Worm (Caenorhabditis elegans) whole organism, midembryonic: Measurements from ENCODE around the gene rab-28.

Source experiments
- T22C8.4 ChIP-seq: fragments of 200-800 bp; sonication (Bioruptor generic); IDR thresholded peaks from 2 replicates; pipeline ENCODE4 v1.3.6; 2022; ENCODE audit warnings: missing genetic modification characterization, missing compliant biosample characterization
- cog-1 ChIP-seq: sonication (generic microtip); optimal IDR thresholded peaks from 2 replicates; lab custom pipeline; 2016; ENCODE audit warnings: missing genetic modification characterization, missing compliant biosample characterization
- flt-1 ChIP-seq: fragments of 200-800 bp; sonication (Bioruptor generic); IDR thresholded peaks from 2 replicates; pipeline ENCODE4 v1.3.6; 2022; ENCODE audit warnings: missing genetic modification characterization, missing compliant biosample characterization
- klf-2 ChIP-seq: fragments of 200-800 bp; sonication (Bioruptor generic); conservative IDR thresholded peaks from 2 replicates; pipeline ENCODE4 v1.3.6; 2022; ENCODE audit warnings: missing genetic modification reagents, missing genetic modification characterization, missing compliant biosample characterization
- med-1 ChIP-seq: sonication (generic microtip); optimal IDR thresholded peaks from 2 replicates; lab custom pipeline; 2017; ENCODE audit warnings: missing genetic modification characterization, mild to moderate bottlenecking, missing compliant biosample characterization, antibody characterized with exemption, missing genetic modification reagents; ENCODE audit not compliant: insufficient read depth
- ref-1 ChIP-seq: fragments of 200-800 bp; sonication (Bioruptor generic); conservative IDR thresholded peaks from 2 replicates; pipeline ENCODE4 v1.3.6; 2022; ENCODE audit warnings: missing genetic modification reagents, missing genetic modification characterization, missing compliant biosample characterization
- tab-1 ChIP-seq: fragments of 200-800 bp; sonication (Bioruptor generic); IDR thresholded peaks from 2 replicates; pipeline ENCODE4 v1.3.6; 2022; ENCODE audit warnings: missing genetic modification characterization, missing compliant biosample characterization
- ztf-23 ChIP-seq: fragments of 200-800 bp; sonication (Bioruptor generic); IDR thresholded peaks from 2 replicates; pipeline ENCODE4 v1.3.6; 2022; ENCODE audit warnings: missing genetic modification reagents, missing genetic modification characterization, missing compliant biosample characterization
- ztf-29 ChIP-seq: fragments of 200-800 bp; sonication (Bioruptor generic); IDR thresholded peaks from 2 replicates; pipeline ENCODE4 v1.3.6; 2022; ENCODE audit warnings: missing genetic modification reagents, missing genetic modification characterization, missing compliant biosample characterization

The rab-28 gene

DNA sequence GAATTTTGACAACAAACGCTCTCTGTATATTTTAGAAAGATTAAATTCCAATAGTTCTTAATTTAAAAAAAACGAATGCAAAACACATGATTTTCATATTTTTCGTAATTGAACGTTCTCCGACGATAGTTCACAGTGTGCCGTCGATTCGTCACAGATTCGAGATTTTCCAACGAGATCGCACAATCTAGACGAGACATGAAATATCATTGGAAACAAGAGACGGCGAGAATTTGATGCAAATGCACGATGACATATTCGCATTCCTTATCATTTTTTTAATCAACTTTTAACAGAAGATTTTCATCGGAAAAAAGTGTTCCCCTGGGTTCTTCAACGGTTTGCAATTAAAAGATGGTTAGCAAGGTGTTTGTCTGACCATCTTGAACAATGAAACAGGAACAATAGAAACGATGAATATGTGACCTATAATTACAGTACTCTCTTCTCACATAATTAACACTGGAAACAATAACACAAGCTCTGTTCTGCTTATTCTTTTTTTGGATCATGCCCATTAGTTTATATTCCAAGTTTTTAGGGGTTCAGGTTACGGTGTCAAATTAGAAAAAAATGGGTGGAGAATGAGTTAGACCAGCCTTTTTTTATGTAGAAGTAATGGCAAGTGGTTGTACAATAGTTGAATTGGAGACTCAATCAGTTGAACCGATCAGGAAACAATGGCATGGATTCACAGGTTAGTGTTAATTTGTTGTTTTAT is 11.2 kb downstream of the rab-28 start, which contains the start of gene Y11D7A.3:
TSS of gene Y11D7A.3 (plus strand) at position 671 of the 721 bp plus-strand sequence.
- no peak for TF ChIP-seq med-1 (GFP tag; lab: Kevin White, UChicago)
- TF ChIP-seq cog-1 (tag; lab: Kevin White, UChicago): no peak
- TF ChIP-seq T22C8.4 (GFP tag; lab: Robert Waterston, UW): no peak
- no peak for TF ChIP-seq ztf-29 (GFP tag; lab: Robert Waterston, UW)
- no peak for TF ChIP-seq ref-1
- no peak for TF ChIP-seq tab-1
- TF ChIP-seq klf-2 (GFP tag; lab: Robert Waterston, UW): no peak
- TF ChIP-seq flt-1 (GFP tag; lab: Robert Waterston, UW): no peak
- no peak for TF ChIP-seq ztf-23

DNA sequence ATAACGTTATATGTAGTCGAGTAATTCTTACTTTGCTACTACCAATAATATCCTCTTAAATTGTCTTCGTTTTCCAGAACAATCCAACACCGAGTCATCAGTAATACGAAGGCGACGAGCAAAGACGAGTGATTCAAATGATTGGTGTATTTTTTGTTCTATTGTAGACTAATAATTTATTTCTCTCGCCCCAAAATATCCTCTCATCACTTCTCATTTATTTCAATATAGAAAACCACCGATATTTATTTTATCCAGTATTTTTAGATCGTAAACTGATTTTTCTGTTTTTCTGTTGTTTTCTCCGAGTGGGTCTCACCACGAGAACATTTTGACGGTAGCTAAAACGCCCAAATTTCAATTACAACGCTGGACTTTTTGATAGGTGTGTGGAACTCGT is 16.2 kb downstream of the rab-28 start:
- no peak for TF ChIP-seq cog-1 (tag; lab: Kevin White, UChicago)
- no peak for TF ChIP-seq klf-2 (GFP tag; lab: Robert Waterston, UW)
- no peak for TF ChIP-seq ztf-23
- TF ChIP-seq med-1 (GFP tag; lab: Kevin White, UChicago): no peak
- no peak for TF ChIP-seq ztf-29 (GFP tag; lab: Robert Waterston, UW)
- no peak for TF ChIP-seq tab-1
- TF ChIP-seq T22C8.4 (GFP tag; lab: Robert Waterston, UW): no peak
- TF ChIP-seq flt-1 (GFP tag; lab: Robert Waterston, UW): no peak
- TF ChIP-seq ref-1: no peak

ce11 chrIV:9224825-9225224 is 19.0 kb downstream of the rab-28 start, which contains the start of gene C46C2.3:
C46C2.3 (plus strand) TSS chrIV:9225125.
- TF ChIP-seq ztf-23 (no peak), cog-1 (tag; lab: Kevin White, UChicago) (no peak), flt-1 (GFP tag; lab: Robert Waterston, UW) (no peak), T22C8.4 (GFP tag; lab: Robert Waterston, UW) (no peak), med-1 (GFP tag; lab: Kevin White, UChicago) (no peak), ref-1 (no peak), ztf-29 (GFP tag; lab: Robert Waterston, UW) (no peak), klf-2 (GFP tag; lab: Robert Waterston, UW) (no peak), tab-1 (no peak)

ce11 chrIV:9218415-9218814 is 25.4 kb downstream of the rab-28 start:
- no peak for TF ChIP-seq ztf-23
- no peak for TF ChIP-seq cog-1 (tag; lab: Kevin White, UChicago)
- no peak for TF ChIP-seq ztf-29 (GFP tag; lab: Robert Waterston, UW)
- no peak for TF ChIP-seq tab-1
- no peak for TF ChIP-seq flt-1 (GFP tag; lab: Robert Waterston, UW)
- TF ChIP-seq ref-1: no peak
- TF ChIP-seq med-1 (GFP tag; lab: Kevin White, UChicago): no peak
- TF ChIP-seq klf-2 (GFP tag; lab: Robert Waterston, UW): no peak
- TF ChIP-seq T22C8.4 (GFP tag; lab: Robert Waterston, UW): no peak

DNA sequence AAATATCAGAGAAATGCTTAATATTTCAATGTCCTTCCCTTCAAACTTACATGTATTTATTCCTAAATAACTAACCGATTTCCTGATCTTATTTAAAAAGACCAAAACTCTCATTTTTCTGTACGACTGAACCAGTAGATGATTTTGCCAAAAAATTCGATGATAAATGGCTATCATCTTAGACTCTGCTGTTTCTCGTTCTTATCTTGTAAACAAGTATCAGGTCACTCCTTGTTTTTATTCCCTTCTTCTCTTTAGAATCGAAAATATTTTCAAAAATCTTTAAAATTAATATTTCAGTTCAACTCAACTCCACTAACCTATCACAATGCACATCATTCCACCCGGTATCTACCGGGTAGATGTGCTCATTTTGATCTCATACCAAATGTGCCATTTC is 26.4 kb downstream of the rab-28 start, which contains the start of gene C46C2.2:
TSS of gene C46C2.2 (plus strand) at position 301 of the 400 bp plus-strand sequence.
- TF ChIP-seq cog-1 (tag; lab: Kevin White, UChicago) (no peak), klf-2 (GFP tag; lab: Robert Waterston, UW) (no peak)

ce11 chrIV:9216956-9217355 is 26.9 kb downstream of the rab-28 start:
- TF ChIP-seq klf-2 (GFP tag; lab: Robert Waterston, UW) (no peak), T22C8.4 (GFP tag; lab: Robert Waterston, UW) (no peak), ztf-29 (GFP tag; lab: Robert Waterston, UW) (no peak), flt-1 (GFP tag; lab: Robert Waterston, UW) (no peak), tab-1 (no peak), ztf-23 (no peak), med-1 (GFP tag; lab: Kevin White, UChicago) (no peak), ref-1 (no peak)

- TF ChIP-seq ref-1 (no peak), tab-1 (no peak), flt-1 (GFP tag; lab: Robert Waterston, UW) (0 out of 2 replicates have a peak, but pooled peaks have one; percentile 11)
These were observed 27.4 kb downstream of the rab-28 start for ce11 chrIV:9216437-9216836.

ce11 chrIV:9215824-9216223 is 28.0 kb downstream of the rab-28 start:
- TF ChIP-seq flt-1 (GFP tag; lab: Robert Waterston, UW) (no peak), ref-1 (no peak)

DNA sequence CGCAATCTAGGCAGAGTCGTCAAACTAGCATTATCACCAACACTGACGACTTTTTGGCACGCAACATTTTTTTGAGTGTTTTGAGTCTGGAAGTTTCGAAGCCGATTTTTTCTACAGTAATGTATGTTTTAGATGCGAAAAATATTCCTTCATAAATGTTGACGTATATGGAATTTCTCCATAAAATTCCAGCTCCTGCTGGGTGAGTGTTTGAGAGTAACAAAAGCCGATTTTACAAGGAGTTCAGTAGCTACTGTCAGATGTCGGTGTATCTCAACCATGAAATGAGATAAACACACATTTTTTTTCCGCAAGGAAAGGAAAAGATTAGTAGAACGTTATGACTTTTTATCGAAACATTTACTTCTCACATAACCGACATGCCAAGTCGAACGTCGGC is 29.0 kb downstream of the rab-28 start:
- no peak for TF ChIP-seq klf-2 (GFP tag; lab: Robert Waterston, UW)
- no peak for TF ChIP-seq ztf-29 (GFP tag; lab: Robert Waterston, UW)
- TF ChIP-seq flt-1 (GFP tag; lab: Robert Waterston, UW): no peak
- no peak for TF ChIP-seq ref-1
- TF ChIP-seq tab-1: no peak
- no peak for TF ChIP-seq med-1 (GFP tag; lab: Kevin White, UChicago)
- no peak for TF ChIP-seq cog-1 (tag; lab: Kevin White, UChicago)
- no peak for TF ChIP-seq T22C8.4 (GFP tag; lab: Robert Waterston, UW)
- no peak for TF ChIP-seq ztf-23

ce11 chrIV:9212121-9212520 is 31.7 kb downstream of the rab-28 start, which contains the start of gene C46C2.6:
C46C2.6 (plus strand) TSS chrIV:9212421.
- no peak for TF ChIP-seq ztf-23
